Worm (Caenorhabditis elegans) whole organism, early embryonic: ENCODE results near the gene R07B1.8.

ENCODE experiments used
- B0310.2 ChIP-seq: sonication (generic microtip); optimal IDR thresholded peaks from 2 replicates; lab custom pipeline; 2016; ENCODE audit warnings: mild to moderate bottlenecking, missing genetic modification characterization, missing compliant biosample characterization
- F13C5.2 ChIP-seq: sonication (generic microtip); optimal IDR thresholded peaks from 2 replicates; lab custom pipeline; 2017; ENCODE audit warnings: mild to moderate bottlenecking, missing genetic modification characterization, inconsistent platforms, missing compliant biosample characterization
- aly-1 ChIP-seq: sonication (generic microtip); optimal IDR thresholded peaks from 2 replicates; lab custom pipeline; 2016; ENCODE audit warnings: missing genetic modification characterization, missing compliant biosample characterization
- ama-1 ChIP-seq: fragments of 150-350 bp; optimal IDR thresholded peaks from 2 replicates; lab custom pipeline; 2014
- ceh-13 ChIP-seq: fragments of 200-800 bp; sonication (Bioruptor generic); optimal IDR thresholded peaks from 2 replicates; lab custom pipeline; 2018; ENCODE audit warnings: mild to moderate bottlenecking, missing genetic modification characterization, missing compliant biosample characterization
- ceh-36 ChIP-seq: sonication (generic microtip); optimal IDR thresholded peaks from 2 replicates; lab custom pipeline; 2016; ENCODE audit warnings: missing genetic modification characterization, inconsistent platforms, missing compliant biosample characterization
- ets-7 ChIP-seq: sonication (generic microtip); optimal IDR thresholded peaks from 2 replicates; lab custom pipeline; 2016; ENCODE audit warnings: missing genotype, missing genetic modification characterization, missing compliant biosample characterization
- flt-1 ChIP-seq: fragments of 200-800 bp; sonication (Bioruptor generic); IDR thresholded peaks from 2 replicates; pipeline ENCODE4 v1.3.6; 2022; ENCODE audit warnings: missing genetic modification characterization, missing compliant biosample characterization
- hmbx-1 ChIP-seq: sonication (generic microtip); optimal IDR thresholded peaks from 2 replicates; lab custom pipeline; 2016; ENCODE audit warnings: mild to moderate bottlenecking, missing genetic modification characterization, missing compliant biosample characterization
- hmg-4 ChIP-seq: fragments of 200-800 bp; sonication (Bioruptor generic); optimal IDR thresholded peaks from 2 replicates; lab custom pipeline; 2018; ENCODE audit warnings: mild to moderate bottlenecking, missing genetic modification characterization, missing compliant biosample characterization
- hnd-1 ChIP-seq: sonication (generic microtip); optimal IDR thresholded peaks from 2 replicates; lab custom pipeline; 2016; ENCODE audit warnings: missing genetic modification characterization, missing compliant biosample characterization
- pes-1 ChIP-seq: fragments of 200-800 bp; sonication (Bioruptor generic); IDR thresholded peaks from 2 replicates; pipeline ENCODE4 v1.3.6; 2022; ENCODE audit warnings: missing genetic modification reagents, missing genetic modification characterization, missing compliant biosample characterization
- scrt-1 ChIP-seq: fragments of 200-800 bp; sonication (Bioruptor generic); IDR thresholded peaks from 2 replicates; pipeline ENCODE4 v1.3.6; 2022; ENCODE audit warnings: missing genetic modification characterization, missing compliant biosample characterization
- sea-1 ChIP-seq: fragments of 200-800 bp; sonication (Bioruptor generic); conservative IDR thresholded peaks from 2 replicates; pipeline ENCODE4 v1.3.6; 2022; ENCODE audit warnings: missing genetic modification characterization, missing compliant biosample characterization
- tbx-11 ChIP-seq: fragments of 200-800 bp; sonication (Bioruptor generic); IDR thresholded peaks from 2 replicates; pipeline ENCODE4 v1.3.6; 2022; ENCODE audit warnings: missing genetic modification characterization, missing compliant biosample characterization
- tbx-37 ChIP-seq: fragments of 200-800 bp; sonication (Bioruptor generic); conservative IDR thresholded peaks from 2 replicates; pipeline ENCODE4 v1.3.6; 2022; ENCODE audit warnings: missing genetic modification reagents, missing genetic modification characterization, missing compliant biosample characterization
- tra-4 ChIP-seq: sonication (generic microtip); optimal IDR thresholded peaks from 2 replicates; lab custom pipeline; 2017; ENCODE audit warnings: missing genetic modification characterization, missing compliant biosample characterization

Gene R07B1.8

ce11 chrX:9832370-9832769 lies 40.1 kb downstream of the R07B1.8 start:
- no peak for TF ChIP-seq tbx-37 (GFP tag; lab: Robert Waterston, UW)
- peak; percentile 58; the same call in 1 of the 2 replicates for TF ChIP-seq scrt-1 (GFP tag; lab: Robert Waterston, UW)
- no peak for TF ChIP-seq ceh-13
- TF ChIP-seq ceh-36 (tag; lab: Kevin White, UChicago): no peak
- TF ChIP-seq tbx-11 (GFP tag; lab: Robert Waterston, UW): no peak

DNA sequence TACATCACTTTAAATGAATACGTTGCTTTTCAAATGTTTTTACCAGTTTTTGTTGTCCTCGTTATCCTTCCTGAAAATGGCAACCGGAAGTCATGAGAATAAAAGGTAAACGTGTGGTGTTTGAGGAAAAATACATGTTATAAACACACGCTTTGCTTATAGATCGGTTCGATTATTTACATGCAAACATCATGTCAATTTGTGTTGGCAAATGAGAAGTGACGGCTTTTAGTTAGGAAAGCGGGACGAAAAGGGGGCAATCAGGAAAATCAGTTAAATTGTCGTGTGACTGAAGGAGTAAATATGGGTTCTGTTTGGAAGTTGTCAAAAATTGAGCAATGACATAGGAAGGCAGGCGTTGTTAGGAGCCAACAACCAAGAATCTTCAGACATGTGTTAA lies 41.2 kb downstream of the R07B1.8 start, which contains the start of gene rrc-1:
Gene rrc-1, minus strand, starts transcription at position 74 of the 400 bp plus-strand sequence.
- TF ChIP-seq aly-1 (no peak), tra-4 (no peak), tbx-37 (GFP tag; lab: Robert Waterston, UW) (no peak), ceh-13 (no peak), hnd-1 (tag; lab: Kevin White, UChicago) (no peak), F13C5.2 (tag; lab: Kevin White, UChicago) (no peak), hmg-4 (GFP tag; lab: Kevin White, UChicago) (no peak), pes-1 (no peak), B0310.2 (no peak), hmbx-1 (no peak), ceh-36 (tag; lab: Kevin White, UChicago) (no peak), ets-7 (tag; lab: Kevin White, UChicago) (no peak), ama-1 (lab: Kevin White, UChicago) (no peak), scrt-1 (GFP tag; lab: Robert Waterston, UW) (no peak)

ce11 chrX:9822606-9823264 lies 49.7 kb downstream of the R07B1.8 start:
- no peak for TF ChIP-seq scrt-1 (GFP tag; lab: Robert Waterston, UW)
- no peak for TF ChIP-seq ama-1 (lab: Kevin White, UChicago)
- TF ChIP-seq tbx-11 (GFP tag; lab: Robert Waterston, UW): no peak
- TF ChIP-seq hmg-4 (GFP tag; lab: Kevin White, UChicago): no peak

- TF ChIP-seq pes-1 (no peak), tra-4 (no peak), B0310.2 (no peak), ceh-13 (no peak), flt-1 (GFP tag; lab: Robert Waterston, UW) (no peak), ama-1 (lab: Kevin White, UChicago) (no peak), ets-7 (tag; lab: Kevin White, UChicago) (no peak), tbx-11 (GFP tag; lab: Robert Waterston, UW) (no peak), hmbx-1 (no peak), hnd-1 (tag; lab: Kevin White, UChicago) (no peak), tbx-37 (GFP tag; lab: Robert Waterston, UW) (no peak), sea-1 (GFP tag; lab: Robert Waterston, UW) (no peak)
These were observed 50.3 kb downstream of the R07B1.8 start, which contains the start of gene dpy-22 for ce11 chrX:9822173-9822572. TSS of gene dpy-22 (minus strand) at chrX:9822273.
